Fruit fly (Drosophila melanogaster) whole organism, wandering third instar larva: Measurements from ENCODE around the gene Cow.
A peak's percentile ranks its signal among the peaks of the same experiment; 100 is the strongest.

ENCODE experiments used
- Abd-B ChIP-seq: fragments of >200 bp; optimal IDR thresholded peaks from 2 replicates; lab custom pipeline; 2017; ENCODE audit warnings: missing biosample characterization, missing genetic modification characterization
- CG9705 ChIP-seq: fragments of 200-800 bp; sonication (Bioruptor generic); optimal IDR thresholded peaks from 2 replicates; lab custom pipeline; 2018; ENCODE audit warnings: missing biosample characterization, mild to moderate bottlenecking, missing genetic modification characterization
- Dfd ChIP-seq: fragments of >200 bp; optimal IDR thresholded peaks from 2 replicates; lab custom pipeline; 2017; ENCODE audit warnings: missing biosample characterization, missing genetic modification characterization
- Dif ChIP-seq: fragments of 200-275, 200-300 bp; sonication (Bioruptor generic); optimal IDR thresholded peaks from 2 replicates; lab custom pipeline; 2018; ENCODE audit warnings: missing biosample characterization, missing genetic modification characterization; ENCODE audit not compliant: partially characterized antibody
- GATAd ChIP-seq: sonication (Bioruptor generic); optimal IDR thresholded peaks from 2 replicates; lab custom pipeline; 2016; ENCODE audit warnings: missing biosample characterization, missing genetic modification characterization
- HLH106 ChIP-seq: fragments of 200-800 bp; optimal IDR thresholded peaks from 3 replicates; lab custom pipeline; 2019; ENCODE audit warnings: missing biosample characterization, mild to moderate bottlenecking, missing genetic modification characterization, moderate library complexity
- Hnf4 ChIP-seq: fragments of 200-800 bp; sonication (Bioruptor generic); optimal IDR thresholded peaks from 2 replicates; lab custom pipeline; 2016; ENCODE audit warnings: missing biosample characterization, mild to moderate bottlenecking, missing genetic modification characterization
- Hr78 ChIP-seq: fragments of >200 bp; optimal IDR thresholded peaks from 2 replicates; lab custom pipeline; 2017; ENCODE audit warnings: missing biosample characterization, missing genetic modification characterization
- Hr83 ChIP-seq: fragments of 200-300 bp; sonication (Bioruptor generic); optimal IDR thresholded peaks from 2 replicates; lab custom pipeline; 2016; ENCODE audit warnings: missing biosample characterization, mild to moderate bottlenecking, missing genetic modification characterization, moderate library complexity; ENCODE audit not compliant: poor library complexity, severe bottlenecking
- Jra ChIP-seq: sonication (Bioruptor generic); optimal IDR thresholded peaks from 2 replicates; lab custom pipeline; 2016; ENCODE audit warnings: missing biosample characterization, missing genetic modification characterization
- Mio ChIP-seq: sonication (Bioruptor generic); optimal IDR thresholded peaks from 2 replicates; lab custom pipeline; 2016; ENCODE audit warnings: missing biosample characterization, missing genetic modification characterization
- Myc ChIP-seq: fragments of >200 bp; optimal IDR thresholded peaks from 2 replicates; lab custom pipeline; 2017
- N ChIP-seq: fragments of >200 bp; optimal IDR thresholded peaks from 2 replicates; lab custom pipeline; 2018; ENCODE audit warnings: missing biosample characterization, missing external identifiers, missing genetic modification characterization
- OdsH ChIP-seq: fragments of 200-800 bp; sonication (Bioruptor generic); optimal IDR thresholded peaks from 2 replicates; lab custom pipeline; 2016; ENCODE audit warnings: missing biosample characterization, mild to moderate bottlenecking, missing genetic modification characterization
- Rel ChIP-seq, 2 experiments: fragments of 200-800 bp; sonication (Bioruptor generic) in 1 of 2; optimal IDR thresholded peaks; 2 replicates in 1 of 2; 3 replicates in 1 of 2; lab custom pipeline; 2016 to 2019; ENCODE audit warnings: mild to moderate bottlenecking in 2 of 2, missing biosample characterization in 2 of 2, missing genetic modification characterization in 2 of 2, moderate library complexity in 1 of 2
- Sp1 ChIP-seq: fragments of 200-800 bp; sonication (Bioruptor generic); optimal IDR thresholded peaks from 3 replicates; lab custom pipeline; 2019; ENCODE audit warnings: missing biosample characterization, mild to moderate bottlenecking, missing genetic modification characterization, moderate library complexity
- Vsx2 ChIP-seq: fragments of 200-300, 225-300 bp; sonication (Bioruptor generic); optimal IDR thresholded peaks from 2 replicates; lab custom pipeline; 2018; ENCODE audit warnings: missing biosample characterization, missing genetic modification characterization; ENCODE audit not compliant: partially characterized antibody
- dmrt93B ChIP-seq: fragments of 200-800 bp; sonication (Bioruptor generic); optimal IDR thresholded peaks from 2 replicates; lab custom pipeline; 2018; ENCODE audit warnings: missing biosample characterization, mild to moderate bottlenecking, missing genetic modification characterization
- dsf ChIP-seq: sonication (Bioruptor generic); optimal IDR thresholded peaks from 2 replicates; lab custom pipeline; 2016; ENCODE audit warnings: missing biosample characterization, missing genetic modification characterization, borderline replicate concordance
- ey ChIP-seq: fragments of 200-800 bp; sonication (Bioruptor generic); optimal IDR thresholded peaks from 2 replicates; lab custom pipeline; 2016; ENCODE audit warnings: missing biosample characterization, missing genetic modification characterization
- foxo ChIP-seq, 2 experiments: fragments of 200-800 bp; sonication (Bioruptor generic); optimal IDR thresholded peaks; 2 replicates in 1 of 2; 3 replicates in 1 of 2; lab custom pipeline; 2016 to 2017; ENCODE audit warnings: missing biosample characterization in 2 of 2, missing genetic modification characterization in 2 of 2
- fru ChIP-seq: fragments of 200-800 bp; sonication (Bioruptor generic); optimal IDR thresholded peaks from 3 replicates; lab custom pipeline; 2016; ENCODE audit warnings: missing biosample characterization, mild to moderate bottlenecking, missing genetic modification characterization
- h ChIP-seq: fragments of 200-800 bp; sonication (Bioruptor generic); optimal IDR thresholded peaks from 3 replicates; lab custom pipeline; 2016; ENCODE audit warnings: missing biosample characterization, mild to moderate bottlenecking, missing genetic modification characterization
- lola ChIP-seq: fragments of >200 bp; optimal IDR thresholded peaks from 2 replicates; lab custom pipeline; 2017; ENCODE audit warnings: missing biosample characterization, missing genetic modification characterization
- pan ChIP-seq: fragments of >200 bp; optimal IDR thresholded peaks from 2 replicates; lab custom pipeline; 2017
- rgr ChIP-seq: fragments of 200-800 bp; sonication (Bioruptor generic); optimal IDR thresholded peaks from 3 replicates; lab custom pipeline; 2016; ENCODE audit warnings: missing biosample characterization, mild to moderate bottlenecking, missing genetic modification characterization
- sage ChIP-seq: fragments of 200-800 bp; sonication (Bioruptor generic); optimal IDR thresholded peaks from 2 replicates; lab custom pipeline; 2016; ENCODE audit warnings: missing biosample characterization, mild to moderate bottlenecking, missing genetic modification characterization
- sv ChIP-seq: fragments of 200-800 bp; sonication (Bioruptor generic); optimal IDR thresholded peaks from 3 replicates; lab custom pipeline; 2016; ENCODE audit warnings: missing biosample characterization, missing genetic modification characterization
- tai ChIP-seq: sonication (Bioruptor generic); optimal IDR thresholded peaks from 2 replicates; lab custom pipeline; 2016; ENCODE audit warnings: missing biosample characterization, missing genetic modification characterization
- usp ChIP-seq: fragments of >200 bp; optimal IDR thresholded peaks from 2 replicates; lab custom pipeline; 2017; ENCODE audit warnings: missing biosample characterization, missing genetic modification characterization
- woc ChIP-seq: sonication (Bioruptor generic); optimal IDR thresholded peaks from 2 replicates; lab custom pipeline; 2016; ENCODE audit warnings: missing biosample characterization, mild to moderate bottlenecking, missing genetic modification characterization

The Cow gene

dm6 chr3R:23091586-23092228 is 20.8 kb downstream of the Cow start, which contains the start of the genes CG17110 and CG6726:
Gene CG17110 (plus strand): TSS chr3R:23091724.
Gene CG6726 (plus strand): TSS chr3R:23091724.
- no peak for TF ChIP-seq sage (GFP tag; lab: Kevin White, UChicago)
- TF ChIP-seq Hnf4 (GFP tag; lab: Kevin White, UChicago) = no peak
- TF ChIP-seq pan (lab: Kevin White, UChicago) = no peak
- no peak for TF ChIP-seq GATAd
- TF ChIP-seq N = no peak
- no peak for TF ChIP-seq lola (GFP tag; lab: Kevin White, UChicago)
- peak; percentile 8 for TF ChIP-seq Hr83 (GFP tag; lab: Kevin White, UChicago)
- TF ChIP-seq Sp1 = no peak
- peak; percentile 26 for TF ChIP-seq rgr (GFP tag; lab: Kevin White, UChicago)
- peak; percentile 84 for TF ChIP-seq Vsx2
- TF ChIP-seq Abd-B (GFP tag; lab: Kevin White, UChicago) = no peak
- peak; percentile 26 for TF ChIP-seq Myc (lab: Kevin White, UChicago)
- no peak for TF ChIP-seq Dif (GFP tag; lab: Kevin White, UChicago)
- TF ChIP-seq CG9705 (GFP tag; lab: Kevin White, UChicago) = no peak
- TF ChIP-seq usp (GFP tag; lab: Kevin White, UChicago) = no peak
- TF ChIP-seq h (GFP tag; lab: Kevin White, UChicago) = no peak

dm6 chr3R:23088252-23088651 is 24.3 kb downstream of the Cow start:
- TF ChIP-seq dsf (no peak), Dif (GFP tag; lab: Kevin White, UChicago) (no peak), woc (GFP tag; lab: Kevin White, UChicago) (no peak), Dfd (GFP tag; lab: Kevin White, UChicago) (no peak), foxo (GFP tag; optimal IDR thresholded peaks at IDR 0.05; lab: Kevin White, UChicago) (no peak), sage (GFP tag; lab: Kevin White, UChicago) (no peak)

- no peak for TF ChIP-seq Dif (GFP tag; lab: Kevin White, UChicago)
- no peak for TF ChIP-seq Hnf4 (GFP tag; lab: Kevin White, UChicago)
- no peak for TF ChIP-seq Vsx2
- TF ChIP-seq woc (GFP tag; lab: Kevin White, UChicago) = no peak
- TF ChIP-seq fru = no peak
- TF ChIP-seq Rel (GFP tag; optimal IDR thresholded peaks at IDR 0.05; lab: Kevin White, UChicago) = no peak
- no peak for TF ChIP-seq Rel (tag; optimal IDR thresholded peaks at IDR 0.05; lab: Kevin White, UChicago)
- TF ChIP-seq N = no peak
- no peak for TF ChIP-seq Abd-B (GFP tag; lab: Kevin White, UChicago)
- TF ChIP-seq GATAd = no peak
- TF ChIP-seq tai (GFP tag; lab: Kevin White, UChicago) = no peak
- TF ChIP-seq h (GFP tag; lab: Kevin White, UChicago) = no peak
- no peak for TF ChIP-seq sv (GFP tag; lab: Kevin White, UChicago)
- TF ChIP-seq foxo (GFP tag; optimal IDR thresholded peaks at IDR 0.05; lab: Kevin White, UChicago) = no peak
- no peak for TF ChIP-seq Sp1
- TF ChIP-seq ey (GFP tag; lab: Kevin White, UChicago) = no peak
- TF ChIP-seq OdsH (GFP tag; lab: Kevin White, UChicago) = no peak
- TF ChIP-seq HLH106 (tag; lab: Kevin White, UChicago) = no peak
- no peak for TF ChIP-seq dmrt93B (GFP tag; lab: Kevin White, UChicago)
- TF ChIP-seq pan (lab: Kevin White, UChicago) = no peak
- TF ChIP-seq sage (GFP tag; lab: Kevin White, UChicago) = no peak
Measured at dm6 chr3R:23081265-23081664, 31.3 kb downstream of the Cow start.

- TF ChIP-seq sage (GFP tag; lab: Kevin White, UChicago) (no peak), Hr78 (no peak), Mio (GFP tag; lab: Kevin White, UChicago) (no peak), h (GFP tag; lab: Kevin White, UChicago) (no peak), Hr83 (GFP tag; lab: Kevin White, UChicago) (no peak), Jra (no peak), fru (no peak), GATAd (no peak)
Measured at dm6 chr3R:23074480-23074879, 38.0 kb downstream of the Cow start.
